Worm (Caenorhabditis elegans): ENCODE data around the gene C28H8.3.
A peak's percentile ranks its signal among the peaks of the same experiment; 100 is the strongest.

The C28H8.3 gene

DNA sequence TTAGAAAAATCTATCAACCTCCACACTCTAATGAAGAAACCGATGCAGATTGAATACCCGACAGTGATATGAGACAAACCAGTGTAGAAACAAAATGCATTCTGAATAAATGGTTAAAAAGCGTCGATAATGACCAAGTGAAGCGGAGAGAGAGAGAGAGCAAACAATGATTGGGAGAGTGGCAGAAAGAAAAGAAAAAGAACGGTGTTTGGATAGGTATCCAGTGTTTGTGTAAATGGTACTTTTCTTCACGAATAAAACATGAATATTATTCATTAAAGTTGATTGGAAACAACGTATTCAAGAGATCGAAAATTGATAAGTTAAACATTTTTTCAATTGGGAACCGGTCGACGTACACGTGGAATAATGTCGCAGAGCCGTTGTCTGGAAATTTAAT is 39.1 kb upstream of the C28H8.3 start, which contains the start of gene F01F1.15:
TSS of gene F01F1.15 (minus strand) at position 101 of the 400 bp plus-strand sequence.
- no peak for TF ChIP-seq spr-1 (tag; optimal IDR thresholded peaks at IDR 0.05)
- TF ChIP-seq lsy-2 (tag; optimal IDR thresholded peaks at IDR 0.05): no peak
- TF ChIP-seq nhr-11 (tag; optimal IDR thresholded peaks at IDR 0.05): no peak
- no peak for TF ChIP-seq T20F7.1 (GFP tag; optimal IDR thresholded peaks at IDR 0.05)
- TF ChIP-seq pha-4 (GFP tag; IDR thresholded peaks at IDR 0.05): no peak
- no peak for TF ChIP-seq pha-4 (tag; optimal IDR thresholded peaks at IDR 0.05)
- TF ChIP-seq nhr-102 (tag; optimal IDR thresholded peaks at IDR 0.05): no peak
- TF ChIP-seq hmg-1.1 (GFP tag; IDR thresholded peaks at IDR 0.05): no peak
- no peak for TF ChIP-seq nhr-28 (tag; optimal IDR thresholded peaks at IDR 0.05)

DNA sequence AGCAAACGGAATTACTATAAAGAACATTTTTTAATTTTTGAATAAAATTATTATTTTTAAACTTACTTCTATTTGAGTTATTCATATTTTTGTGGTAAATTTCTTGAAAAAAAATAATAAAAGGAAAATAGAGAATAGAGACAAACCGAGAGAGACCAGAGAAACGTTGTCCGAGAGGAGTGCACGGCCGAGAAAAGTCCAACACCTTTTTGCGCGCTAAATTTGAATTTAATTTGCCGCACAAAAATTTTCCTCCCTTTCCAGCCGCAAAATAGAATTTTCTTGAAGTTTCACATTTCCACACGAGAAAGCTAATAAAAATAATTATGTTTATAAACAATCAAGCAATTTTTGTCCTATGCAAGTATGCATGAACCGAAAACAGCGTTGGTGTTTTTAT is 36.7 kb upstream of the C28H8.3 start, which contains the start of the genes F01F1.11 and F01F1.3:
TSS of gene F01F1.11 (minus strand) at position 118 of the 400 bp plus-strand sequence.
TSS of gene F01F1.3 (plus strand) at position 179 of the 400 bp plus-strand sequence.
- TF ChIP-seq nhr-111 (GFP tag; optimal IDR thresholded peaks at IDR 0.05) (no peak), Y105C5A.15 (GFP tag; IDR thresholded peaks at IDR 0.05) (no peak), T26A8.4 (GFP tag; IDR thresholded peaks at IDR 0.05) (peak; percentile 50; the same call in 1 of the 2 replicates), zfp-3 (GFP tag; conservative IDR thresholded peaks at IDR 0.05) (no peak; the same call in 1 of the 2 replicates), lsy-2 (tag; optimal IDR thresholded peaks at IDR 0.05) (peak in 1 of 2 experiments; percentile 89), ceh-32 (tag; optimal IDR thresholded peaks at IDR 0.05; ENCODE audit: poor library complexity) (no peak), Y5F2A.4 (GFP tag; optimal IDR thresholded peaks at IDR 0.05) (no peak), gei-8 (GFP tag; optimal IDR thresholded peaks at IDR 0.05) (no peak), Y48G9A.11 (GFP tag; IDR thresholded peaks at IDR 0.05) (peak; percentile 72), F10B5.3 (tag; optimal IDR thresholded peaks at IDR 0.05) (no peak), snpc-1.2 (GFP tag; IDR thresholded peaks at IDR 0.05) (no peak), spr-1 (tag; optimal IDR thresholded peaks at IDR 0.05) (no peak), nhr-11 (tag; optimal IDR thresholded peaks at IDR 0.05) (no peak), cey-2 (tag; optimal IDR thresholded peaks at IDR 0.05; ENCODE audit: borderline replicate concordance, insufficient read depth) (no peak), ZK546.5 (tag; optimal IDR thresholded peaks at IDR 0.05) (no peak), daf-16 (GFP tag; optimal IDR thresholded peaks at IDR 0.05) (no peak), daf-16 (tag; optimal IDR thresholded peaks at IDR 0.05) (peak; percentile 18), mdt-29 (GFP tag; IDR thresholded peaks at IDR 0.05) (no peak), sdz-12 (GFP tag; optimal IDR thresholded peaks at IDR 0.05) (no peak), T20F7.1 (GFP tag; optimal IDR thresholded peaks at IDR 0.05) (peak; percentile 61), lin-1 (GFP tag; IDR thresholded peaks at IDR 0.05) (no peak), Y75B8A.6 (GFP tag; IDR thresholded peaks at IDR 0.05) (no peak), zip-2 (tag; optimal IDR thresholded peaks at IDR 0.05) (no peak), rbr-2 (tag; optimal IDR thresholded peaks at IDR 0.05) (peak; percentile 44), fkh-10 (GFP tag; optimal IDR thresholded peaks at IDR 0.05) (no peak), lin-13 (GFP tag; optimal IDR thresholded peaks at IDR 0.05) (peak; percentile 26), nhr-10 (tag; optimal IDR thresholded peaks at IDR 0.05) (no peak), nhr-76 (tag; optimal IDR thresholded peaks at IDR 0.05) (no peak), hmg-1.1 (GFP tag; IDR thresholded peaks at IDR 0.05) (peak; percentile 58), php-3 (GFP tag; IDR thresholded peaks at IDR 0.05) (no peak), madf-9 (GFP tag; conservative IDR thresholded peaks at IDR 0.05) (peak; percentile 76), ZK337.2 (GFP tag; IDR thresholded peaks at IDR 0.05) (peak; percentile 90), mxl-3 (GFP tag; optimal IDR thresholded peaks at IDR 0.05) (no peak), snpc-4 (tag; optimal IDR thresholded peaks at IDR 0.05) (no peak), unc-39 (tag; optimal IDR thresholded peaks at IDR 0.05) (no peak), ceh-44 (GFP tag; IDR thresholded peaks at IDR 0.05) (no peak), vab-7 (GFP tag; IDR thresholded peaks at IDR 0.05) (no peak), ceh-82 (tag; optimal IDR thresholded peaks at IDR 0.05) (no peak), dmd-6 (GFP tag; IDR thresholded peaks at IDR 0.05) (peak; percentile 71), nhr-102 (tag; optimal IDR thresholded peaks at IDR 0.05) (peak; percentile 39), hif-1 (tag; optimal IDR thresholded peaks at IDR 0.05) (peak in 1 of 2 experiments; percentile 90), ztf-11 (tag; optimal IDR thresholded peaks at IDR 0.05) (no peak), dve-1 (tag; optimal IDR thresholded peaks at IDR 0.05; ENCODE audit: insufficient read depth) (peak; percentile 75), zfp-2 (tag; optimal IDR thresholded peaks at IDR 0.05) (no peak), mep-1 (tag; optimal IDR thresholded peaks at IDR 0.05) (peak; percentile 57), dpl-1 (GFP tag; optimal IDR thresholded peaks at IDR 0.05) (peak; percentile 98)

Measured in whole organism, L4 larva.